Fruit fly (Drosophila melanogaster) whole organism, embryonic: ENCODE measurements around the gene CG6126.

Experiments
- B-H2 ChIP-seq: fragments of 200-800 bp; sonication (Bioruptor generic); optimal IDR thresholded peaks from 2 replicates; lab custom pipeline; 2018; ENCODE audit warnings: missing biosample characterization, mild to moderate bottlenecking, missing genetic modification characterization
- CG1233 ChIP-seq: fragments of 200-800 bp; sonication (Bioruptor generic); optimal IDR thresholded peaks from 4 replicates; lab custom pipeline; 2018; ENCODE audit warnings: missing biosample characterization, mild to moderate bottlenecking, missing genetic modification characterization
- CG14014 ChIP-seq: fragments of 200-800 bp; sonication (Bioruptor generic); IDR thresholded peaks from 2 replicates; pipeline ENCODE4 v1.3.6; 2022; ENCODE audit warnings: missing biosample characterization, missing genetic modification characterization
- CG15011 ChIP-seq: fragments of 200-800 bp; sonication (Bioruptor generic); optimal IDR thresholded peaks from 3 replicates; lab custom pipeline; 2018; ENCODE audit warnings: missing biosample characterization, mild to moderate bottlenecking, missing genetic modification characterization
- CG1529 ChIP-seq: fragments of 200-800 bp; sonication (Bioruptor generic); optimal IDR thresholded peaks from 3 replicates; lab custom pipeline; 2018; ENCODE audit warnings: missing biosample characterization, missing genetic modification characterization
- CG15479 ChIP-seq: fragments of 200-800 bp; sonication (Bioruptor generic); optimal IDR thresholded peaks from 3 replicates; lab custom pipeline; 2019; ENCODE audit warnings: missing biosample characterization, mild to moderate bottlenecking, missing genetic modification characterization, moderate library complexity
- CG16779 ChIP-seq: fragments of 200-800 bp; sonication (Bioruptor generic); IDR thresholded peaks from 2 replicates; pipeline ENCODE4 v1.3.6; 2022; ENCODE audit warnings: missing biosample characterization, missing genetic modification characterization
- CG16813 ChIP-seq: fragments of 200-800 bp; sonication (Bioruptor generic); IDR thresholded peaks from 3 replicates; pipeline ENCODE4 v1.3.6; 2022; ENCODE audit warnings: missing biosample characterization, missing genetic modification characterization; ENCODE audit not compliant: partially characterized antibody
- CG16815 ChIP-seq: fragments of 200-800 bp; sonication (Bioruptor generic); optimal IDR thresholded peaks from 3 replicates; lab custom pipeline; 2017; ENCODE audit warnings: missing biosample characterization, mild to moderate bottlenecking, missing genetic modification characterization
- CG17186 ChIP-seq: fragments of 200-800 bp; sonication (Bioruptor generic); optimal IDR thresholded peaks from 3 replicates; lab custom pipeline; 2017; ENCODE audit warnings: missing biosample characterization, missing genetic modification reagents, missing genetic modification characterization
- CG17568 ChIP-seq: fragments of 200-800 bp; sonication (Bioruptor generic); optimal IDR thresholded peaks from 2 replicates; lab custom pipeline; 2018; ENCODE audit warnings: missing biosample characterization, mild to moderate bottlenecking, missing genetic modification characterization, moderate library complexity
- CG1832 ChIP-seq: fragments of 200-800 bp; sonication (Bioruptor generic); optimal IDR thresholded peaks from 2 replicates; lab custom pipeline; 2017; ENCODE audit warnings: missing biosample characterization, mild to moderate bottlenecking, missing genetic modification characterization, inconsistent platforms
- CG2129 ChIP-seq: fragments of 200-800 bp; sonication (Bioruptor generic); IDR thresholded peaks from 2 replicates; pipeline ENCODE4 v1.3.6; 2022; ENCODE audit warnings: missing biosample characterization, missing genetic modification characterization; ENCODE audit not compliant: partially characterized antibody
- CG2889 ChIP-seq: fragments of 200-800 bp; sonication (Bioruptor generic); IDR thresholded peaks from 3 replicates; pipeline ENCODE4 v1.3.6; 2022; ENCODE audit warnings: missing biosample characterization, missing genetic modification characterization
- CG31441 ChIP-seq: fragments of 200-800 bp; sonication (Bioruptor generic); IDR thresholded peaks from 2 replicates; pipeline ENCODE4 v1.3.6; 2022; ENCODE audit warnings: missing biosample characterization, missing genetic modification characterization
- CG33557 ChIP-seq: fragments of 200-800 bp; sonication (Bioruptor generic); optimal IDR thresholded peaks from 2 replicates; lab custom pipeline; 2019; ENCODE audit warnings: missing biosample characterization, mild to moderate bottlenecking, missing genetic modification characterization, moderate library complexity
- CG42726 ChIP-seq: fragments of 200-800 bp; sonication (Bioruptor generic); IDR thresholded peaks from 2 replicates; pipeline ENCODE4 v1.3.6; 2022; ENCODE audit warnings: missing biosample characterization, missing genetic modification characterization; ENCODE audit not compliant: partially characterized antibody
- CG4617 ChIP-seq: fragments of 200-800 bp; sonication (Bioruptor generic); optimal IDR thresholded peaks from 3 replicates; lab custom pipeline; 2016; ENCODE audit warnings: missing biosample characterization, missing genetic modification characterization, borderline replicate concordance
- CG4707 ChIP-seq: fragments of 200-800 bp; sonication (Bioruptor generic); optimal IDR thresholded peaks from 2 replicates; lab custom pipeline; 2018; ENCODE audit warnings: missing biosample characterization, mild to moderate bottlenecking, missing genetic modification characterization, moderate library complexity
- CG7357 ChIP-seq: fragments of 200-800 bp; sonication (Bioruptor generic); IDR thresholded peaks from 3 replicates; pipeline ENCODE4 v1.3.6; 2022; ENCODE audit warnings: missing biosample characterization, missing genetic modification characterization
- CG8290 ChIP-seq, 3 experiments: fragments of 200-800 bp; sonication (Bioruptor generic); optimal IDR thresholded peaks; 2 replicates each; lab custom pipeline; 2016 to 2019; ENCODE audit warnings: missing biosample characterization in 3 of 3, missing genetic modification characterization in 3 of 3, mild to moderate bottlenecking in 2 of 3, moderate library complexity in 1 of 3
- CG8944 ChIP-seq: fragments of 200-800 bp; sonication (Bioruptor generic); optimal IDR thresholded peaks from 3 replicates; lab custom pipeline; 2016; ENCODE audit warnings: missing biosample characterization, missing genetic modification characterization
- Dbx ChIP-seq: fragments of 200-800 bp; sonication (Bioruptor generic); IDR thresholded peaks from 3 replicates; pipeline ENCODE4 v1.3.6; 2022; ENCODE audit warnings: missing biosample characterization, missing genetic modification characterization
- Hand ChIP-seq: fragments of 200-800 bp; sonication (Bioruptor generic); optimal IDR thresholded peaks from 2 replicates; lab custom pipeline; 2017; ENCODE audit warnings: mild to moderate bottlenecking, missing biosample characterization, missing genetic modification reagents, missing genetic modification characterization
- Hey ChIP-seq: fragments of 200-800 bp; sonication (Bioruptor generic); optimal IDR thresholded peaks from 3 replicates; lab custom pipeline; 2018; ENCODE audit warnings: missing biosample characterization, mild to moderate bottlenecking, missing genetic modification characterization
- Hr51 ChIP-seq, 2 experiments: fragments of 200-800 bp; sonication (Bioruptor generic); optimal IDR thresholded peaks; 2 replicates in 1 of 2; 3 replicates in 1 of 2; lab custom pipeline; 2016 to 2018; ENCODE audit warnings: missing biosample characterization in 2 of 2, missing genetic modification characterization in 2 of 2, mild to moderate bottlenecking in 1 of 2, moderate library complexity in 1 of 2
- Nf-YB ChIP-seq: fragments of 200-800 bp; sonication (Bioruptor generic); optimal IDR thresholded peaks from 3 replicates; lab custom pipeline; 2019; ENCODE audit warnings: missing biosample characterization, mild to moderate bottlenecking, missing genetic modification characterization, moderate library complexity
- Nf-YC ChIP-seq: fragments of 200-800 bp; optimal IDR thresholded peaks from 3 replicates; lab custom pipeline; 2019; ENCODE audit warnings: missing biosample characterization, mild to moderate bottlenecking, missing genetic modification characterization, moderate library complexity
- al ChIP-seq: fragments of 200-800 bp; sonication (Bioruptor generic); IDR thresholded peaks from 2 replicates; pipeline ENCODE4 v1.3.6; 2022; ENCODE audit warnings: missing biosample characterization, missing genetic modification characterization
- btn ChIP-seq: fragments of 200-800 bp; sonication (Bioruptor generic); optimal IDR thresholded peaks from 2 replicates; lab custom pipeline; 2016; ENCODE audit warnings: missing biosample characterization, missing genetic modification characterization
- croc ChIP-seq: fragments of 200-800 bp; sonication (Bioruptor generic); conservative IDR thresholded peaks from 3 replicates; pipeline ENCODE4 v1.3.6; 2022; ENCODE audit warnings: missing biosample characterization, missing genetic modification characterization
- dan ChIP-seq: fragments of 200-800 bp; sonication (Bioruptor generic); IDR thresholded peaks from 2 replicates; pipeline ENCODE4 v1.3.6; 2022; ENCODE audit warnings: missing biosample characterization, missing genetic modification characterization
- dmrt99B ChIP-seq: fragments of 200-800 bp; sonication (Bioruptor generic); optimal IDR thresholded peaks from 2 replicates; lab custom pipeline; 2018; ENCODE audit warnings: missing biosample characterization, mild to moderate bottlenecking, missing genetic modification characterization, moderate library complexity
- fd64A ChIP-seq: fragments of 200-800 bp; sonication (Bioruptor generic); optimal IDR thresholded peaks from 3 replicates; lab custom pipeline; 2018; ENCODE audit warnings: missing biosample characterization, mild to moderate bottlenecking, missing genetic modification characterization
- kah ChIP-seq: fragments of 200-800 bp; sonication (Bioruptor generic); optimal IDR thresholded peaks from 2 replicates; lab custom pipeline; 2018; ENCODE audit warnings: missing biosample characterization, mild to moderate bottlenecking, missing genetic modification characterization
- maf-S ChIP-seq: fragments of 200-800 bp; sonication (Bioruptor generic); optimal IDR thresholded peaks from 2 replicates; lab custom pipeline; 2016; ENCODE audit warnings: missing biosample characterization, missing genetic modification characterization
- pan ChIP-seq, 4 experiments: fragments of >200 bp in 3 of 4; fragments of 200-800 bp in 1 of 4; sonication (Bioruptor generic) in 1 of 4; optimal IDR thresholded peaks in 3 of 4; IDR thresholded peaks in 1 of 4; 2 replicates each; pipeline versions ENCODE4 v1.3.6 to Lab custom; 2017 to 2022; ENCODE audit warnings: missing biosample characterization in 2 of 4, missing genetic modification characterization in 2 of 4, mixed read lengths in 1 of 4
- pita ChIP-seq: fragments of 200-800 bp; sonication (Bioruptor generic); optimal IDR thresholded peaks from 2 replicates; lab custom pipeline; 2017; ENCODE audit warnings: missing biosample characterization, mild to moderate bottlenecking, missing genetic modification characterization
- prd ChIP-seq, 3 experiments: fragments of >200 bp in 2 of 3; fragments of 200-800 bp in 1 of 3; sonication (Bioruptor generic) in 1 of 3; optimal IDR thresholded peaks in 2 of 3; IDR thresholded peaks in 1 of 3; 2 replicates in 2 of 3; 3 replicates in 1 of 3; pipeline versions ENCODE4 v1.3.6 to Lab custom; 2017 to 2022; ENCODE audit warnings: missing biosample characterization in 1 of 3, missing genetic modification characterization in 1 of 3
- schlank ChIP-seq: fragments of 200-800 bp; sonication (Bioruptor generic); optimal IDR thresholded peaks from 2 replicates; lab custom pipeline; 2018; ENCODE audit warnings: missing biosample characterization, mild to moderate bottlenecking, missing genetic modification characterization
- shn ChIP-seq: fragments of 200-800 bp; sonication (Bioruptor generic); optimal IDR thresholded peaks from 3 replicates; lab custom pipeline; 2016; ENCODE audit warnings: missing biosample characterization, missing genetic modification characterization
- tin ChIP-seq: fragments of 200-800 bp; sonication (Bioruptor generic); optimal IDR thresholded peaks from 3 replicates; lab custom pipeline; 2016; ENCODE audit warnings: missing biosample characterization, missing genetic modification characterization
- toy ChIP-seq: fragments of 200-800 bp; sonication (Bioruptor generic); IDR thresholded peaks from 2 replicates; pipeline ENCODE4 v1.3.6; 2022; ENCODE audit warnings: missing biosample characterization, missing genetic modification characterization
- trh ChIP-seq: fragments of 200-800 bp; sonication (Bioruptor generic); optimal IDR thresholded peaks from 2 replicates; lab custom pipeline; 2016; ENCODE audit warnings: missing biosample characterization, missing genetic modification characterization
- unpg ChIP-seq: fragments of 200-800 bp; sonication (Bioruptor generic); optimal IDR thresholded peaks from 3 replicates; lab custom pipeline; 2018; ENCODE audit warnings: missing biosample characterization, mild to moderate bottlenecking, missing genetic modification characterization, moderate library complexity

Gene CG6126

dm6 chr3R:16235941-16236712, 33.2 kb upstream of the CG6126 start (continued):
- TF ChIP-seq Dbx (no peak), Nf-YC (tag; lab: Kevin White, UChicago) (peak; percentile 80), CG33557 (GFP tag; lab: Kevin White, UChicago) (peak; percentile 94), Hr51 (GFP tag; optimal IDR thresholded peaks at IDR 0.05; lab: Kevin White, UChicago) (peak; percentile 74 to 94), fd64A (GFP tag; lab: Kevin White, UChicago) (peak; percentile 30), trh (GFP tag; lab: Kevin White, UChicago) (peak; percentile 48), tin (GFP tag; lab: Kevin White, UChicago) (peak; percentile 72), unpg (GFP tag; lab: Kevin White, UChicago) (peak; percentile 84), B-H2 (GFP tag; lab: Kevin White, UChicago) (peak; percentile 50), toy (GFP tag; lab: Robert Waterston, UW) (no peak), CG17568 (GFP tag; lab: Kevin White, UChicago) (peak; percentile 64), kah (GFP tag; lab: Kevin White, UChicago) (peak; percentile 72), CG31441 (no peak), schlank (tag; lab: Kevin White, UChicago) (peak; percentile 10), btn (GFP tag; lab: Kevin White, UChicago) (no peak), dan (no peak), al (GFP tag; lab: Robert Waterston, UW) (no peak), CG15479 (GFP tag; lab: Kevin White, UChicago) (peak; percentile 26), CG15011 (GFP tag; lab: Kevin White, UChicago) (peak; percentile 78), dmrt99B (tag; lab: Kevin White, UChicago) (peak; percentile 93), Nf-YB (GFP tag; lab: Kevin White, UChicago) (peak; percentile 81), CG1832 (no peak), shn (GFP tag; lab: Kevin White, UChicago) (peak; percentile 53), CG42726 (GFP tag; lab: Robert Waterston, UW) (no peak), CG4617 (GFP tag; lab: Kevin White, UChicago) (peak; percentile 39), CG14014 (GFP tag; lab: Robert Waterston, UW) (no peak), pan (optimal IDR thresholded peaks at IDR 0.05; lab: Kevin White, UChicago) (no peak), pan (GFP tag; optimal IDR thresholded peaks at IDR 0.05 in 1 of 2, IDR thresholded peaks at IDR 0.05 in 1 of 2) (no peak), Hand (GFP tag; lab: Kevin White, UChicago) (peak; percentile 94), Hey (peak; percentile 43), croc (peak; percentile 81; the same call in 2 of the 3 replicates), CG2129 (no peak), CG16813 (no peak), CG8944 (peak; percentile 3), CG17186 (GFP tag; lab: Kevin White, UChicago) (no peak), CG4707 (GFP tag; lab: Kevin White, UChicago) (no peak), CG7357 (GFP tag; lab: Robert Waterston, UW) (peak; percentile 72; the same call in 2 of the 3 replicates), CG2889 (GFP tag; lab: Robert Waterston, UW) (no peak), maf-S (GFP tag; lab: Kevin White, UChicago) (no peak), CG1529 (peak; percentile 88), CG8290 (GFP tag; optimal IDR thresholded peaks at IDR 0.05; lab: Kevin White, UChicago) (peak; percentile 57), CG8290 (tag; optimal IDR thresholded peaks at IDR 0.05; lab: Kevin White, UChicago) (peak; percentile 13 to 98), CG16815 (GFP tag; lab: Kevin White, UChicago) (peak; percentile 93), CG1233 (peak; percentile 92), prd (optimal IDR thresholded peaks at IDR 0.05; lab: Kevin White, UChicago) (no peak), prd (GFP tag; IDR thresholded peaks at IDR 0.05; lab: Robert Waterston, UW) (no peak), CG16779 (no peak), pita (GFP tag; lab: Kevin White, UChicago) (no peak)
- TF ChIP-seq, all 482 proteins: peak for 249
